Worm (Caenorhabditis elegans) whole organism, L4 larva: ENCODE data around the gene fcmt-1.
A peak's percentile ranks its signal among the peaks of the same experiment; 100 is the strongest.

Experiments
- D1046.2 ChIP-seq: fragments of 200-800 bp; sonication (Bioruptor generic); IDR thresholded peaks from 2 replicates; pipeline ENCODE4 v1.3.6; 2022; ENCODE audit warnings: missing genetic modification characterization, missing compliant biosample characterization
- F10B5.3 ChIP-seq: sonication (generic microtip); optimal IDR thresholded peaks from 2 replicates; lab custom pipeline; 2016; ENCODE audit warnings: mild to moderate bottlenecking, missing genetic modification characterization, missing compliant biosample characterization
- F26F4.8 ChIP-seq: fragments of 200-800 bp; sonication (Bioruptor generic); conservative IDR thresholded peaks from 2 replicates; pipeline ENCODE4 v1.3.6; 2022; ENCODE audit warnings: missing genetic modification characterization, missing compliant biosample characterization
- R02D3.7 ChIP-seq: fragments of 150-350 bp; sonication (generic microtip); optimal IDR thresholded peaks from 3 replicates; lab custom pipeline; 2014; ENCODE audit warnings: missing biosample characterization, missing genetic modification characterization
- T20F7.1 ChIP-seq: fragments of 200-800 bp; sonication (Bioruptor generic); optimal IDR thresholded peaks from 2 replicates; lab custom pipeline; 2018; ENCODE audit warnings: mild to moderate bottlenecking, missing genetic modification characterization, missing compliant biosample characterization
- T26A8.4 ChIP-seq: fragments of 200-800 bp; sonication (Bioruptor generic); IDR thresholded peaks from 2 replicates; pipeline ENCODE4 v1.3.6; 2022; ENCODE audit warnings: missing genetic modification characterization, missing compliant biosample characterization
- Y75B8A.6 ChIP-seq: fragments of 200-800 bp; sonication (Bioruptor generic); IDR thresholded peaks from 2 replicates; pipeline ENCODE4 v1.3.6; 2022; ENCODE audit warnings: missing genetic modification reagents, missing genetic modification characterization, missing compliant biosample characterization
- ama-1 ChIP-seq: fragments of 150-350 bp; optimal IDR thresholded peaks from 2 replicates; lab custom pipeline; 2014; ENCODE audit warnings: inconsistent platforms, mixed read lengths
- attf-4 ChIP-seq: sonication (generic microtip); optimal IDR thresholded peaks from 3 replicates; lab custom pipeline; 2017; ENCODE audit warnings: missing biosample characterization, missing genetic modification characterization
- ceh-28 ChIP-seq: fragments of 150-350 bp; optimal IDR thresholded peaks from 2 replicates; lab custom pipeline; 2014; ENCODE audit warnings: missing biosample characterization, missing genetic modification reagents, missing genetic modification characterization
- ceh-44 ChIP-seq: fragments of 200-800 bp; sonication (Bioruptor generic); IDR thresholded peaks from 2 replicates; pipeline ENCODE4 v1.3.6; 2022; ENCODE audit warnings: missing genetic modification reagents, missing genetic modification characterization, missing compliant biosample characterization
- ceh-82 ChIP-seq: sonication (generic microtip); optimal IDR thresholded peaks from 2 replicates; lab custom pipeline; 2017; ENCODE audit warnings: missing biosample characterization, missing genetic modification characterization
- cey-2 ChIP-seq: sonication (generic microtip); optimal IDR thresholded peaks from 3 replicates; lab custom pipeline; 2017; ENCODE audit warnings: missing genetic modification characterization, mild to moderate bottlenecking, missing compliant biosample characterization, antibody characterized with exemption, borderline replicate concordance; ENCODE audit not compliant: insufficient read depth
- daf-16 ChIP-seq, 3 experiments: sonication (generic microtip); optimal IDR thresholded peaks; 2 replicates each; lab custom pipeline; 2016 to 2017; ENCODE audit warnings: missing genetic modification characterization in 3 of 3, missing genetic modification reagents in 3 of 3, mild to moderate bottlenecking in 2 of 3, missing compliant biosample characterization in 2 of 3, missing biosample characterization in 1 of 3, moderate library complexity in 1 of 3
- dmd-6 ChIP-seq: fragments of 200-800 bp; sonication (Bioruptor generic); IDR thresholded peaks from 2 replicates; pipeline ENCODE4 v1.3.6; 2022; ENCODE audit warnings: missing genetic modification reagents, missing genetic modification characterization, missing compliant biosample characterization
- dmd-9 ChIP-seq: fragments of 200-800 bp; sonication (Bioruptor generic); IDR thresholded peaks from 2 replicates; pipeline ENCODE4 v1.3.6; 2022; ENCODE audit warnings: missing genetic modification reagents, missing genetic modification characterization, missing compliant biosample characterization
- duxl-1 ChIP-seq: sonication (generic microtip); optimal IDR thresholded peaks from 2 replicates; lab custom pipeline; 2016; ENCODE audit warnings: mild to moderate bottlenecking, missing genetic modification characterization, moderate library complexity, missing compliant biosample characterization; ENCODE audit not compliant: poor library complexity
- egl-43 ChIP-seq: fragments of 200-800 bp; sonication (Bioruptor generic); IDR thresholded peaks from 2 replicates; pipeline ENCODE4 v1.3.6; 2022; ENCODE audit warnings: missing genetic modification reagents, missing genetic modification characterization, missing compliant biosample characterization
- fos-1 ChIP-seq: fragments of 150-350 bp; optimal IDR thresholded peaks from 2 replicates; lab custom pipeline; 2014; ENCODE audit warnings: missing biosample characterization, missing genetic modification characterization
- gei-8 ChIP-seq: fragments of 200-800 bp; sonication (Bioruptor generic); optimal IDR thresholded peaks from 2 replicates; lab custom pipeline; 2018; ENCODE audit warnings: mild to moderate bottlenecking, missing genetic modification characterization, missing compliant biosample characterization
- hlh-11 ChIP-seq: fragments of 200-800 bp; sonication (Bioruptor generic); optimal IDR thresholded peaks from 2 replicates; lab custom pipeline; 2018; ENCODE audit warnings: mild to moderate bottlenecking, missing genetic modification characterization, missing compliant biosample characterization
- hlh-30 ChIP-seq: sonication (generic microtip); optimal IDR thresholded peaks from 2 replicates; lab custom pipeline; 2017; ENCODE audit warnings: antibody characterized with exemption, mild to moderate bottlenecking, missing genetic modification characterization, missing compliant biosample characterization; ENCODE audit not compliant: insufficient read depth
- hmg-1.1 ChIP-seq: fragments of 200-800 bp; sonication (Bioruptor generic); IDR thresholded peaks from 2 replicates; pipeline ENCODE4 v1.3.6; 2022; ENCODE audit warnings: missing genetic modification reagents, missing genetic modification characterization, missing compliant biosample characterization
- jun-1 ChIP-seq: fragments of 150-350 bp; optimal IDR thresholded peaks from 2 replicates; lab custom pipeline; 2014; ENCODE audit warnings: missing biosample characterization, missing genetic modification reagents, missing genetic modification characterization
- lin-29 ChIP-seq: fragments of 200-800 bp; sonication (Bioruptor generic); IDR thresholded peaks from 2 replicates; pipeline ENCODE4 v1.3.6; 2022; ENCODE audit warnings: missing genetic modification reagents, missing genetic modification characterization, missing compliant biosample characterization
- lin-39 ChIP-seq: fragments of 150-350 bp; optimal IDR thresholded peaks from 2 replicates; lab custom pipeline; 2014; ENCODE audit warnings: missing biosample characterization, missing genetic modification reagents, missing genetic modification characterization
- madf-5 ChIP-seq, 2 experiments: fragments of 200-800 bp; sonication (Bioruptor generic); IDR thresholded peaks; 2 replicates each; pipeline ENCODE4 v1.3.6; 2022; ENCODE audit warnings: missing compliant biosample characterization in 2 of 2, missing genetic modification characterization in 2 of 2
- mdl-1 ChIP-seq, 2 experiments: fragments of 150-350 bp in 1 of 2; sonication (generic microtip) in 1 of 2; optimal IDR thresholded peaks; 2 replicates each; lab custom pipeline; 2014 to 2017; ENCODE audit warnings: missing biosample characterization in 2 of 2, missing genetic modification characterization in 2 of 2
- mdt-29 ChIP-seq: fragments of 200-800 bp; sonication (Bioruptor generic); IDR thresholded peaks from 2 replicates; pipeline ENCODE4 v1.3.6; 2022; ENCODE audit warnings: missing genetic modification reagents, missing genetic modification characterization, missing compliant biosample characterization
- mep-1 ChIP-seq: fragments of 150-350 bp; sonication (generic microtip); optimal IDR thresholded peaks from 3 replicates; lab custom pipeline; 2014; ENCODE audit warnings: missing biosample characterization, missing genetic modification characterization
- mxl-2 ChIP-seq: fragments of 200-800 bp; sonication (Bioruptor generic); conservative IDR thresholded peaks from 2 replicates; pipeline ENCODE4 v1.3.6; 2022; ENCODE audit warnings: missing genetic modification reagents, missing genetic modification characterization, missing compliant biosample characterization
- nhr-102 ChIP-seq: sonication (generic microtip); optimal IDR thresholded peaks from 2 replicates; lab custom pipeline; 2016; ENCODE audit warnings: mild to moderate bottlenecking, missing genetic modification characterization, moderate library complexity, missing compliant biosample characterization
- nhr-11 ChIP-seq: fragments of 150-350 bp; optimal IDR thresholded peaks from 2 replicates; lab custom pipeline; 2014; ENCODE audit warnings: missing biosample characterization, missing genetic modification characterization
- nhr-28 ChIP-seq: fragments of 150-350 bp; optimal IDR thresholded peaks from 2 replicates; lab custom pipeline; 2014; ENCODE audit warnings: missing biosample characterization, missing genetic modification characterization
- nhr-48 ChIP-seq: sonication (generic microtip); optimal IDR thresholded peaks from 2 replicates; lab custom pipeline; 2016; ENCODE audit warnings: mild to moderate bottlenecking, missing genetic modification characterization, missing compliant biosample characterization
- nhr-6 ChIP-seq: fragments of 150-350 bp; optimal IDR thresholded peaks from 2 replicates; lab custom pipeline; 2014; ENCODE audit warnings: missing biosample characterization, missing genetic modification characterization
- nhr-76 ChIP-seq: fragments of 150-350 bp; optimal IDR thresholded peaks from 2 replicates; lab custom pipeline; 2014; ENCODE audit warnings: missing biosample characterization, missing genetic modification characterization
- pha-4 ChIP-seq, 2 experiments: fragments of 150-350 bp in 1 of 2; fragments of 200-800 bp in 1 of 2; sonication (Bioruptor generic) in 1 of 2; IDR thresholded peaks in 1 of 2; optimal IDR thresholded peaks in 1 of 2; 2 replicates each; pipeline versions ENCODE4 v1.3.6 to Lab custom; 2014 to 2022; ENCODE audit warnings: missing genetic modification characterization in 2 of 2, missing genetic modification reagents in 2 of 2, missing biosample characterization in 1 of 2, missing compliant biosample characterization in 1 of 2
- php-3 ChIP-seq: fragments of 200-800 bp; sonication (Bioruptor generic); IDR thresholded peaks from 2 replicates; pipeline ENCODE4 v1.3.6; 2022; ENCODE audit warnings: missing genetic modification reagents, missing genetic modification characterization, missing compliant biosample characterization
- skn-1 ChIP-seq: fragments of 150-350 bp; optimal IDR thresholded peaks from 2 replicates; lab custom pipeline; 2014; ENCODE audit warnings: missing biosample characterization, missing genetic modification characterization
- spr-3 ChIP-seq: fragments of 200-800 bp; sonication (Bioruptor generic); optimal IDR thresholded peaks from 2 replicates; lab custom pipeline; 2018; ENCODE audit warnings: mild to moderate bottlenecking, missing genetic modification characterization, missing compliant biosample characterization
- tag-97 ChIP-seq: fragments of 200-800 bp; sonication (Bioruptor generic); IDR thresholded peaks from 2 replicates; pipeline ENCODE4 v1.3.6; 2022; ENCODE audit warnings: missing genetic modification characterization, missing compliant biosample characterization
- unc-39 ChIP-seq: sonication (generic microtip); optimal IDR thresholded peaks from 2 replicates; lab custom pipeline; 2017; ENCODE audit warnings: missing biosample characterization, missing genetic modification characterization
- unc-62 ChIP-seq, 3 experiments: fragments of 150-350 bp in 1 of 3; sonication (generic microtip); optimal IDR thresholded peaks in 2 of 3; peaks in 1 of 3; 1 replicate in 1 of 3; 2 replicates in 2 of 3; lab custom pipeline; 2014 to 2017; ENCODE audit warnings: missing biosample characterization in 3 of 3, missing genetic modification characterization in 3 of 3, missing genetic modification reagents in 3 of 3, missing genotype in 1 of 3
- vab-7 ChIP-seq: fragments of 200-800 bp; sonication (Bioruptor generic); IDR thresholded peaks from 2 replicates; pipeline ENCODE4 v1.3.6; 2022; ENCODE audit warnings: missing genetic modification reagents, missing genetic modification characterization, missing compliant biosample characterization
- zip-2 ChIP-seq: fragments of 150-350 bp; optimal IDR thresholded peaks from 2 replicates; lab custom pipeline; 2014; ENCODE audit warnings: missing biosample characterization, missing genetic modification characterization
- ztf-7 ChIP-seq: fragments of 150-350 bp; optimal IDR thresholded peaks from 2 replicates; lab custom pipeline; 2014; ENCODE audit warnings: missing biosample characterization, missing genetic modification characterization

Gene fcmt-1

ce11 chrII:11732513-11732912 is 23.1 kb upstream of the fcmt-1 start, which contains the start of gene F13D12.8:
Gene F13D12.8 (minus strand): TSS chrII:11732594.
- TF ChIP-seq hlh-30 (tag; lab: Kevin White, UChicago) (no peak), vab-7 (GFP tag; lab: Robert Waterston, UW) (no peak), spr-3 (GFP tag; lab: Kevin White, UChicago) (no peak), hmg-1.1 (GFP tag; lab: Robert Waterston, UW) (0 out of 2 replicates have a peak, but pooled peaks have one; percentile 19), fos-1 (no peak)

- no peak for TF ChIP-seq F26F4.8 (GFP tag; lab: Robert Waterston, UW)
- no peak for TF ChIP-seq unc-39
- peak; percentile 32 for TF ChIP-seq hlh-11 (tag; lab: Kevin White, UChicago)
- TF ChIP-seq spr-3 (GFP tag; lab: Kevin White, UChicago) = no peak
- TF ChIP-seq nhr-28 (tag; lab: Kevin White, UChicago) = no peak
- 0 out of 2 replicates have a peak, but pooled peaks have one; percentile 29 for TF ChIP-seq pha-4 (GFP tag; IDR thresholded peaks at IDR 0.05; lab: Robert Waterston, UW)
- TF ChIP-seq pha-4 (tag; optimal IDR thresholded peaks at IDR 0.05; lab: Kevin White, UChicago) = no peak
- no peak for TF ChIP-seq T26A8.4 (GFP tag; lab: Robert Waterston, UW)
- no peak for TF ChIP-seq gei-8
- no peak for TF ChIP-seq nhr-76 (tag; lab: Kevin White, UChicago)
- TF ChIP-seq jun-1 = no peak
- TF ChIP-seq daf-16 (GFP tag; optimal IDR thresholded peaks at IDR 0.05; lab: Kevin White, UChicago) = no peak
- peak; percentile 35 for TF ChIP-seq daf-16 (tag; optimal IDR thresholded peaks at IDR 0.05; lab: Kevin White, UChicago)
- no peak for TF ChIP-seq skn-1 (tag; lab: Kevin White, UChicago)
- no peak for TF ChIP-seq ztf-7 (tag; lab: Kevin White, UChicago)
- TF ChIP-seq nhr-48 (tag; lab: Kevin White, UChicago) = no peak
- TF ChIP-seq lin-29 (GFP tag; lab: Robert Waterston, UW) = no peak
- no peak for TF ChIP-seq mdl-1 (tag; optimal IDR thresholded peaks at IDR 0.05; lab: Kevin White, UChicago)
- TF ChIP-seq T20F7.1 (GFP tag; lab: Kevin White, UChicago) = peak; percentile 2
- peak; percentile 51 for TF ChIP-seq ama-1 (lab: Kevin White, UChicago)
- TF ChIP-seq dmd-9 (GFP tag; lab: Robert Waterston, UW) = no peak; the same call in 1 of the 2 replicates
- no peak for TF ChIP-seq nhr-11
- no peak for TF ChIP-seq R02D3.7 (tag; lab: Kevin White, UChicago)
- no peak for TF ChIP-seq zip-2 (tag; lab: Kevin White, UChicago)
- no peak for TF ChIP-seq F10B5.3 (tag; lab: Kevin White, UChicago)
- TF ChIP-seq nhr-102 = peak; percentile 67
- TF ChIP-seq ceh-44 = no peak
- TF ChIP-seq cey-2 (tag; lab: Kevin White, UChicago) = no peak
- no peak for TF ChIP-seq ceh-82 (tag; lab: Kevin White, UChicago)
- no peak for TF ChIP-seq madf-5 (GFP tag; IDR thresholded peaks at IDR 0.05; lab: Robert Waterston, UW)
- TF ChIP-seq ceh-28 = no peak
- peak; percentile 35 for TF ChIP-seq dmd-6 (GFP tag; lab: Robert Waterston, UW)
- no peak for TF ChIP-seq Y75B8A.6 (GFP tag; lab: Robert Waterston, UW)
- no peak for TF ChIP-seq mep-1
- TF ChIP-seq mdt-29 (GFP tag; lab: Robert Waterston, UW) = no peak
- TF ChIP-seq tag-97 = no peak
- no peak for TF ChIP-seq egl-43 (GFP tag; lab: Robert Waterston, UW)
- no peak for TF ChIP-seq lin-39 (tag; lab: Kevin White, UChicago)
- 0 out of 2 replicates have a peak, but pooled peaks have one; percentile 17 for TF ChIP-seq D1046.2 (GFP tag; lab: Robert Waterston, UW)
- TF ChIP-seq nhr-6 = no peak
- no peak for TF ChIP-seq php-3 (GFP tag; lab: Robert Waterston, UW)
- TF ChIP-seq attf-4 = no peak
- no peak for TF ChIP-seq unc-62 (GFP tag; optimal IDR thresholded peaks at IDR 0.05 in 1 of 2; lab: Kevin White, UChicago)
- no peak for TF ChIP-seq unc-62 (tag; optimal IDR thresholded peaks at IDR 0.05; lab: Kevin White, UChicago)
- TF ChIP-seq mxl-2 (GFP tag; lab: Robert Waterston, UW) = 0 out of 2 replicates have a peak, but pooled peaks have one; percentile 32
- peak; percentile 69 for TF ChIP-seq duxl-1 (tag; lab: Kevin White, UChicago)
Measured at ce11 chrII:11731174-11731724, 21.9 kb upstream of the fcmt-1 start.
